Fruit fly (Drosophila melanogaster) whole organism, embryonic: ENCODE measurements around the gene CG43998.

Experiments
- Atf3 ChIP-seq: fragments of 200-800 bp; sonication (Bioruptor generic); optimal IDR thresholded peaks from 3 replicates; lab custom pipeline; 2016; ENCODE audit warnings: missing biosample characterization, missing genetic modification characterization
- B-H2 ChIP-seq: fragments of 200-800 bp; sonication (Bioruptor generic); optimal IDR thresholded peaks from 2 replicates; lab custom pipeline; 2018; ENCODE audit warnings: missing biosample characterization, mild to moderate bottlenecking, missing genetic modification characterization
- CG12104 ChIP-seq: fragments of 200-800 bp; sonication (Bioruptor generic); optimal IDR thresholded peaks from 3 replicates; lab custom pipeline; 2016; ENCODE audit warnings: missing biosample characterization, missing genetic modification characterization
- CG14014 ChIP-seq: fragments of 200-800 bp; sonication (Bioruptor generic); IDR thresholded peaks from 2 replicates; pipeline ENCODE4 v1.3.6; 2022; ENCODE audit warnings: missing biosample characterization, missing genetic modification characterization
- CG1603 ChIP-seq: fragments of 200-800 bp; sonication (Bioruptor generic); optimal IDR thresholded peaks from 2 replicates; lab custom pipeline; 2019; ENCODE audit warnings: missing biosample characterization, mild to moderate bottlenecking, missing genetic modification characterization, moderate library complexity
- CG16815 ChIP-seq: fragments of 200-800 bp; sonication (Bioruptor generic); optimal IDR thresholded peaks from 3 replicates; lab custom pipeline; 2017; ENCODE audit warnings: missing biosample characterization, mild to moderate bottlenecking, missing genetic modification characterization
- CG18262 ChIP-seq: fragments of 200-800 bp; optimal IDR thresholded peaks from 3 replicates; lab custom pipeline; 2019; ENCODE audit warnings: missing biosample characterization, mild to moderate bottlenecking, missing genetic modification characterization, moderate library complexity
- CG2129 ChIP-seq: fragments of 200-800 bp; sonication (Bioruptor generic); IDR thresholded peaks from 2 replicates; pipeline ENCODE4 v1.3.6; 2022; ENCODE audit warnings: missing biosample characterization, missing genetic modification characterization; ENCODE audit not compliant: partially characterized antibody
- CG2202 ChIP-seq: fragments of 200-800 bp; sonication (Bioruptor generic); optimal IDR thresholded peaks from 2 replicates; lab custom pipeline; 2018; ENCODE audit warnings: missing biosample characterization, mild to moderate bottlenecking, missing genetic modification characterization
- CG3065 ChIP-seq: fragments of 200-800 bp; sonication (Bioruptor generic); optimal IDR thresholded peaks from 2 replicates; lab custom pipeline; 2016; ENCODE audit warnings: missing biosample characterization, missing genetic modification characterization
- CG31441 ChIP-seq: fragments of 200-800 bp; sonication (Bioruptor generic); IDR thresholded peaks from 2 replicates; pipeline ENCODE4 v1.3.6; 2022; ENCODE audit warnings: missing biosample characterization, missing genetic modification characterization
- CG33557 ChIP-seq: fragments of 200-800 bp; sonication (Bioruptor generic); optimal IDR thresholded peaks from 2 replicates; lab custom pipeline; 2019; ENCODE audit warnings: missing biosample characterization, mild to moderate bottlenecking, missing genetic modification characterization, moderate library complexity
- CG34376 ChIP-seq: fragments of 200-800 bp; sonication (Bioruptor generic); optimal IDR thresholded peaks from 2 replicates; lab custom pipeline; 2018; ENCODE audit warnings: missing biosample characterization, mild to moderate bottlenecking, missing genetic modification characterization
- CG34422 ChIP-seq: fragments of 200-800 bp; sonication (Bioruptor generic); IDR thresholded peaks from 3 replicates; pipeline ENCODE4 v1.3.6; 2022; ENCODE audit warnings: missing biosample characterization, missing genetic modification characterization
- CG5953 ChIP-seq: fragments of 200-800 bp; sonication (Bioruptor generic); IDR thresholded peaks from 2 replicates; pipeline ENCODE4 v1.3.6; 2022; ENCODE audit warnings: missing biosample characterization, missing genetic modification characterization
- CG6683 ChIP-seq: fragments of 200-800 bp; sonication (Bioruptor generic); optimal IDR thresholded peaks from 2 replicates; lab custom pipeline; 2017; ENCODE audit warnings: missing biosample characterization, mild to moderate bottlenecking, missing genetic modification characterization, missing genetic modification reagents
- CG6854 ChIP-seq: fragments of 200-800 bp; sonication (Bioruptor generic); optimal IDR thresholded peaks from 3 replicates; lab custom pipeline; 2017; ENCODE audit warnings: missing biosample characterization, mild to moderate bottlenecking, missing genetic modification characterization
- CG7357 ChIP-seq: fragments of 200-800 bp; sonication (Bioruptor generic); IDR thresholded peaks from 3 replicates; pipeline ENCODE4 v1.3.6; 2022; ENCODE audit warnings: missing biosample characterization, missing genetic modification characterization
- CG8290 ChIP-seq, 3 experiments: fragments of 200-800 bp; sonication (Bioruptor generic); optimal IDR thresholded peaks; 2 replicates each; lab custom pipeline; 2016 to 2019; ENCODE audit warnings: missing biosample characterization in 3 of 3, missing genetic modification characterization in 3 of 3, mild to moderate bottlenecking in 2 of 3, moderate library complexity in 1 of 3
- CG9797 ChIP-seq: fragments of 200-800 bp; sonication (Bioruptor generic); optimal IDR thresholded peaks from 3 replicates; lab custom pipeline; 2018; ENCODE audit warnings: missing biosample characterization, mild to moderate bottlenecking, missing genetic modification characterization
- CG9876 ChIP-seq: fragments of 200-800 bp; sonication (Bioruptor generic); optimal IDR thresholded peaks from 2 replicates; lab custom pipeline; 2016; ENCODE audit warnings: missing biosample characterization, missing genetic modification characterization
- Dbx ChIP-seq: fragments of 200-800 bp; sonication (Bioruptor generic); IDR thresholded peaks from 3 replicates; pipeline ENCODE4 v1.3.6; 2022; ENCODE audit warnings: missing biosample characterization, missing genetic modification characterization
- Deaf1 ChIP-seq: fragments of 200-800 bp; optimal IDR thresholded peaks from 3 replicates; lab custom pipeline; 2019; ENCODE audit warnings: missing biosample characterization, mild to moderate bottlenecking, missing genetic modification characterization, moderate library complexity
- Ets65A ChIP-seq: fragments of 200-800 bp; sonication (Bioruptor generic); peaks from one replicate; lab custom pipeline; 2016; ENCODE audit warnings: missing biosample characterization, missing genetic modification characterization
- Fer3 ChIP-seq: fragments of 200-800 bp; sonication (Bioruptor generic); optimal IDR thresholded peaks from 2 replicates; lab custom pipeline; 2018; ENCODE audit warnings: missing biosample characterization, mild to moderate bottlenecking, missing genetic modification characterization, moderate library complexity
- Lim3 ChIP-seq: fragments of 200-800 bp; sonication (Bioruptor generic); IDR thresholded peaks from 2 replicates; pipeline ENCODE4 v1.3.6; 2022; ENCODE audit warnings: missing biosample characterization, missing genetic modification characterization
- Med ChIP-seq: fragments of 200-800 bp; sonication (Bioruptor generic); peaks from one replicate; lab custom pipeline; 2016; ENCODE audit warnings: missing biosample characterization, missing genetic modification characterization, mild to moderate bottlenecking, inconsistent platforms, moderate library complexity
- NFAT ChIP-seq: fragments of 200-800 bp; sonication (Bioruptor generic); IDR thresholded peaks from 2 replicates; pipeline ENCODE4 v1.3.6; 2022; ENCODE audit warnings: missing biosample characterization, missing genetic modification characterization
- Nf-YB ChIP-seq: fragments of 200-800 bp; sonication (Bioruptor generic); optimal IDR thresholded peaks from 3 replicates; lab custom pipeline; 2019; ENCODE audit warnings: missing biosample characterization, mild to moderate bottlenecking, missing genetic modification characterization, moderate library complexity
- Oaz ChIP-seq: fragments of 200-800 bp; sonication (Bioruptor generic); IDR thresholded peaks from 2 replicates; pipeline ENCODE4 v1.3.6; 2022; ENCODE audit warnings: missing biosample characterization, missing genetic modification characterization
- Ravus ChIP-seq: fragments of 200-800 bp; sonication (Bioruptor generic); IDR thresholded peaks from 2 replicates; pipeline ENCODE4 v1.3.6; 2022; ENCODE audit warnings: missing biosample characterization, missing genetic modification characterization
- Ssrp ChIP-seq: fragments of 200-800 bp; sonication (Bioruptor generic); optimal IDR thresholded peaks from 2 replicates; lab custom pipeline; 2018; ENCODE audit warnings: missing biosample characterization, mild to moderate bottlenecking, missing genetic modification characterization, moderate library complexity
- TFAM ChIP-seq: fragments of 200-800 bp; sonication (Bioruptor generic); optimal IDR thresholded peaks from 2 replicates; lab custom pipeline; 2017; ENCODE audit warnings: missing biosample characterization, missing genetic modification characterization, inconsistent platforms
- Tbp ChIP-seq: fragments of >200 bp; optimal IDR thresholded peaks from 2 replicates; lab custom pipeline; 2018; ENCODE audit warnings: missing biosample characterization, missing genetic modification characterization
- amos ChIP-seq: fragments of 200-800 bp; sonication (Bioruptor generic); IDR thresholded peaks from 2 replicates; pipeline ENCODE4 v1.3.6; 2022; ENCODE audit warnings: missing biosample characterization, missing genetic modification characterization; ENCODE audit not compliant: partially characterized antibody
- bowl ChIP-seq: fragments of 200-800 bp; sonication (Bioruptor generic); IDR thresholded peaks from 2 replicates; pipeline ENCODE4 v1.3.6; 2022; ENCODE audit warnings: missing biosample characterization, missing genetic modification characterization
- dmrt99B ChIP-seq: fragments of 200-800 bp; sonication (Bioruptor generic); optimal IDR thresholded peaks from 2 replicates; lab custom pipeline; 2018; ENCODE audit warnings: missing biosample characterization, mild to moderate bottlenecking, missing genetic modification characterization, moderate library complexity
- ems ChIP-seq: fragments of 200-800 bp; sonication (Bioruptor generic); optimal IDR thresholded peaks from 3 replicates; lab custom pipeline; 2016; ENCODE audit warnings: missing biosample characterization, missing genetic modification characterization
- eve ChIP-seq, 2 experiments: fragments of >200 bp; optimal IDR thresholded peaks; 2 replicates each; lab custom pipeline; 2017; ENCODE audit warnings: missing biosample characterization in 2 of 2, missing genetic modification characterization in 2 of 2
- exex ChIP-seq: fragments of 200-800 bp; sonication (Bioruptor generic); optimal IDR thresholded peaks from 4 replicates; lab custom pipeline; 2018; ENCODE audit warnings: missing biosample characterization, mild to moderate bottlenecking, missing genetic modification characterization, moderate library complexity
- ftz-f1 ChIP-seq: fragments of 200-800 bp; sonication (Bioruptor generic); optimal IDR thresholded peaks from 2 replicates; lab custom pipeline; 2016; ENCODE audit warnings: missing biosample characterization, missing genetic modification characterization
- gro ChIP-seq: fragments of 200-800 bp; sonication (Bioruptor generic); optimal IDR thresholded peaks from 2 replicates; lab custom pipeline; 2016; ENCODE audit warnings: missing biosample characterization, missing genetic modification characterization
- gt ChIP-seq: fragments of 200-800 bp; sonication (Bioruptor generic); IDR thresholded peaks from 2 replicates; pipeline ENCODE4 v1.3.6; 2022; ENCODE audit warnings: missing biosample characterization, missing genetic modification characterization
- ind ChIP-seq: fragments of 200-800 bp; sonication (Bioruptor generic); optimal IDR thresholded peaks from 3 replicates; lab custom pipeline; 2016; ENCODE audit warnings: missing biosample characterization, missing genetic modification characterization
- lab ChIP-seq: fragments of 200-800 bp; sonication (Bioruptor generic); optimal IDR thresholded peaks from 3 replicates; lab custom pipeline; 2017; ENCODE audit warnings: missing biosample characterization, missing genetic modification characterization, mild to moderate bottlenecking, moderate library complexity, missing genetic modification reagents
- maf-S ChIP-seq: fragments of 200-800 bp; sonication (Bioruptor generic); optimal IDR thresholded peaks from 2 replicates; lab custom pipeline; 2016; ENCODE audit warnings: missing biosample characterization, missing genetic modification characterization
- nau ChIP-seq: fragments of 200-800 bp; sonication (Bioruptor generic); optimal IDR thresholded peaks from 3 replicates; lab custom pipeline; 2017; ENCODE audit warnings: missing biosample characterization, mild to moderate bottlenecking, missing genetic modification characterization, missing genetic modification reagents
- pnt ChIP-seq: fragments of 200-800 bp; sonication (Bioruptor generic); optimal IDR thresholded peaks from 3 replicates; lab custom pipeline; 2016; ENCODE audit warnings: missing biosample characterization, missing genetic modification characterization
- repo ChIP-seq: fragments of 200-800 bp; sonication (Bioruptor generic); optimal IDR thresholded peaks from 2 replicates; lab custom pipeline; 2016; ENCODE audit warnings: missing biosample characterization, missing genetic modification characterization
- sr ChIP-seq: fragments of 200-800 bp; sonication (Bioruptor generic); IDR thresholded peaks from 3 replicates; pipeline ENCODE4 v1.3.6; 2022; ENCODE audit warnings: missing biosample characterization, missing genetic modification characterization

The CG43998 gene

dm6 chr3R:23947002-23947401 is 18.2 kb upstream of the CG43998 start (continued):
- TF ChIP-seq CG3065 (GFP tag; lab: Kevin White, UChicago) (no peak), exex (tag; lab: Kevin White, UChicago) (peak; percentile 8)
- TF ChIP-seq, all 482 proteins: peak for 68

dm6 chr3R:23943843-23944356 is 15.1 kb upstream of the CG43998 start:
- TF ChIP-seq CG7357 (no peak), CG18262 (no peak), Dbx (GFP tag; lab: Robert Waterston, UW) (no peak), Atf3 (no peak), CG6683 (GFP tag; lab: Kevin White, UChicago) (no peak), pnt (GFP tag; lab: Kevin White, UChicago) (peak; percentile 25), Oaz (GFP tag; lab: Robert Waterston, UW) (0 out of 2 replicates have a peak, but pooled peaks have one; percentile 9), ftz-f1 (GFP tag; lab: Kevin White, UChicago) (no peak), CG9876 (GFP tag; lab: Kevin White, UChicago) (no peak), CG33557 (no peak), Lim3 (GFP tag; lab: Robert Waterston, UW) (no peak), Ravus (GFP tag; lab: Robert Waterston, UW) (no peak), CG8290 (GFP tag; optimal IDR thresholded peaks at IDR 0.05; lab: Kevin White, UChicago) (no peak), CG8290 (tag; optimal IDR thresholded peaks at IDR 0.05; lab: Kevin White, UChicago) (no peak), CG34376 (no peak), eve (GFP tag; optimal IDR thresholded peaks at IDR 0.05; lab: Kevin White, UChicago) (peak in 1 of 2 experiments; percentile 5), CG5953 (GFP tag; lab: Robert Waterston, UW) (0 out of 2 replicates have a peak, but pooled peaks have one; percentile 37), CG9797 (GFP tag; lab: Kevin White, UChicago) (no peak), ind (no peak), NFAT (GFP tag; lab: Robert Waterston, UW) (no peak), maf-S (GFP tag; lab: Kevin White, UChicago) (no peak), nau (GFP tag; lab: Kevin White, UChicago) (no peak), Med (GFP tag; lab: Kevin White, UChicago) (peak; percentile 50), Ets65A (GFP tag; lab: Kevin White, UChicago) (peak; percentile 92), CG6854 (GFP tag; lab: Kevin White, UChicago) (peak; percentile 29), sr (GFP tag; lab: Robert Waterston, UW) (no peak), ems (GFP tag; lab: Kevin White, UChicago) (no peak), dmrt99B (tag; lab: Kevin White, UChicago) (no peak), CG14014 (GFP tag; lab: Robert Waterston, UW) (no peak), gro (GFP tag; lab: Kevin White, UChicago) (no peak), Fer3 (tag; lab: Kevin White, UChicago) (no peak), bowl (no peak), CG31441 (GFP tag; lab: Robert Waterston, UW) (no peak)

dm6 chr3R:23942965-23943413 is 14.2 kb upstream of the CG43998 start, which contains the start of gene Gdh:
Gdh (minus strand) TSS chr3R:23943101.
- TF ChIP-seq Nf-YB (GFP tag; lab: Kevin White, UChicago) (no peak), CG16815 (GFP tag; lab: Kevin White, UChicago) (no peak), CG2129 (GFP tag; lab: Robert Waterston, UW) (no peak), amos (GFP tag; lab: Robert Waterston, UW) (peak; percentile 60; the same call in 1 of the 2 replicates), B-H2 (GFP tag; lab: Kevin White, UChicago) (peak; percentile 59), CG12104 (no peak), CG2202 (no peak), TFAM (GFP tag; lab: Kevin White, UChicago) (no peak), Deaf1 (tag; lab: Kevin White, UChicago) (peak; percentile 88), Ssrp (tag; lab: Kevin White, UChicago) (no peak), CG1603 (tag; lab: Kevin White, UChicago) (no peak), gt (no peak), ems (GFP tag; lab: Kevin White, UChicago) (peak; percentile 28), lab (GFP tag; lab: Kevin White, UChicago) (peak; percentile 72), CG34422 (peak; percentile 75; the same call in 1 of the 3 replicates), repo (no peak), Tbp (no peak)
